Worm (Caenorhabditis elegans) whole organism, L3 larva: Measurements from ENCODE around the gene zig-4.

Experiments used
- R02D3.7 ChIP-seq: fragments of 150-350 bp; optimal IDR thresholded peaks from 2 replicates; lab custom pipeline; 2014; ENCODE audit warnings: missing biosample characterization, missing genetic modification characterization
- ZK546.5 ChIP-seq: sonication (generic microtip); optimal IDR thresholded peaks from 2 replicates; lab custom pipeline; 2017; ENCODE audit warnings: missing biosample characterization, missing genetic modification characterization
- ama-1 ChIP-seq: fragments of 150-350 bp; optimal IDR thresholded peaks from 2 replicates; lab custom pipeline; 2018
- ceh-16 ChIP-seq: sonication (generic microtip); optimal IDR thresholded peaks from 2 replicates; lab custom pipeline; 2017; ENCODE audit warnings: missing biosample characterization, missing genetic modification characterization
- ceh-28 ChIP-seq: fragments of 150-350 bp; optimal IDR thresholded peaks from 2 replicates; lab custom pipeline; 2014; ENCODE audit warnings: missing biosample characterization, missing genetic modification reagents, missing genetic modification characterization
- daf-12 ChIP-seq: fragments of 150-350 bp; optimal IDR thresholded peaks from 2 replicates; lab custom pipeline; 2014; ENCODE audit warnings: missing biosample characterization, missing genetic modification reagents, missing genetic modification characterization
- egl-27 ChIP-seq: sonication (generic microtip); optimal IDR thresholded peaks from 4 replicates; lab custom pipeline; 2017; ENCODE audit warnings: missing biosample characterization, missing genetic modification reagents, missing genetic modification characterization
- elt-2 ChIP-seq: sonication (generic microtip); optimal IDR thresholded peaks from 2 replicates; lab custom pipeline; 2016; ENCODE audit warnings: missing genetic modification reagents, mild to moderate bottlenecking, missing genetic modification characterization, missing compliant biosample characterization
- fkh-10 ChIP-seq: sonication (generic microtip); optimal IDR thresholded peaks from 2 replicates; lab custom pipeline; 2017; ENCODE audit warnings: missing biosample characterization, missing genetic modification reagents, missing genetic modification characterization
- fkh-2 ChIP-seq: fragments of 150-350 bp; optimal IDR thresholded peaks from 2 replicates; lab custom pipeline; 2014; ENCODE audit warnings: missing biosample characterization, missing genetic modification reagents, missing genetic modification characterization
- hmg-11 ChIP-seq: sonication (generic microtip); optimal IDR thresholded peaks from 2 replicates; lab custom pipeline; 2016; ENCODE audit warnings: missing genetic modification characterization, missing compliant biosample characterization
- jun-1 ChIP-seq: fragments of 150-350 bp; optimal IDR thresholded peaks from 2 replicates; lab custom pipeline; 2014; ENCODE audit warnings: missing biosample characterization, missing genetic modification reagents, missing genetic modification characterization
- lin-39 ChIP-seq: fragments of 150-350 bp; optimal IDR thresholded peaks from 2 replicates; lab custom pipeline; 2018; ENCODE audit warnings: missing biosample characterization, missing genetic modification reagents, missing genetic modification characterization
- lsy-12 ChIP-seq: sonication (generic microtip); optimal IDR thresholded peaks from 2 replicates; lab custom pipeline; 2016; ENCODE audit warnings: mild to moderate bottlenecking, missing genetic modification characterization, missing compliant biosample characterization
- mdl-1 ChIP-seq: fragments of 150-350 bp; optimal IDR thresholded peaks from 2 replicates; lab custom pipeline; 2014; ENCODE audit warnings: missing biosample characterization, missing genetic modification characterization
- mml-1 ChIP-seq: fragments of 150-350 bp; sonication (generic microtip); optimal IDR thresholded peaks from 3 replicates; lab custom pipeline; 2014; ENCODE audit warnings: missing biosample characterization, missing genetic modification characterization
- nfya-1 ChIP-seq: sonication (generic microtip); optimal IDR thresholded peaks from 2 replicates; lab custom pipeline; 2017; ENCODE audit warnings: missing genetic modification characterization, mild to moderate bottlenecking, missing compliant biosample characterization, antibody characterized with exemption, moderate library complexity; ENCODE audit not compliant: insufficient read depth
- nhr-11 ChIP-seq: fragments of 150-350 bp; optimal IDR thresholded peaks from 2 replicates; lab custom pipeline; 2014; ENCODE audit warnings: missing biosample characterization, missing genetic modification characterization
- nhr-12 ChIP-seq: fragments of 150-350 bp; optimal IDR thresholded peaks from 2 replicates; lab custom pipeline; 2014; ENCODE audit warnings: missing biosample characterization, missing genetic modification characterization
- nhr-23 ChIP-seq: fragments of 150-350 bp; optimal IDR thresholded peaks from 2 replicates; lab custom pipeline; 2014; ENCODE audit warnings: missing biosample characterization, missing genetic modification reagents, missing genetic modification characterization
- nhr-237 ChIP-seq: fragments of 150-350 bp; optimal IDR thresholded peaks from 2 replicates; lab custom pipeline; 2014; ENCODE audit warnings: missing biosample characterization, missing genetic modification characterization
- nhr-25 ChIP-seq: sonication (generic microtip); optimal IDR thresholded peaks from 2 replicates; lab custom pipeline; 2017; ENCODE audit warnings: missing biosample characterization, missing genetic modification characterization
- nhr-28 ChIP-seq: fragments of 150-350 bp; optimal IDR thresholded peaks from 2 replicates; lab custom pipeline; 2014; ENCODE audit warnings: missing biosample characterization, missing genetic modification characterization
- nhr-43 ChIP-seq: sonication (generic microtip); optimal IDR thresholded peaks from 2 replicates; lab custom pipeline; 2016; ENCODE audit warnings: mild to moderate bottlenecking, missing genetic modification characterization, missing compliant biosample characterization; ENCODE audit not compliant: poor library complexity, severe bottlenecking
- nhr-67 ChIP-seq: fragments of 150-350 bp; optimal IDR thresholded peaks from 2 replicates; lab custom pipeline; 2014; ENCODE audit warnings: missing biosample characterization, missing genetic modification characterization
- nhr-76 ChIP-seq: fragments of 150-350 bp; sonication (generic microtip); optimal IDR thresholded peaks from 5 replicates; lab custom pipeline; 2014; ENCODE audit warnings: missing biosample characterization, missing genetic modification characterization
- pha-4 ChIP-seq: fragments of 150-350 bp; optimal IDR thresholded peaks from 2 replicates; lab custom pipeline; 2014; ENCODE audit warnings: missing biosample characterization, missing genetic modification reagents, missing genetic modification characterization
- pqm-1 ChIP-seq: fragments of 150-350 bp; optimal IDR thresholded peaks from 2 replicates; lab custom pipeline; 2017; ENCODE audit warnings: missing biosample characterization, missing genetic modification characterization, inconsistent platforms
- sea-2 ChIP-seq: fragments of 150-350 bp; sonication (generic microtip); optimal IDR thresholded peaks from 4 replicates; lab custom pipeline; 2014; ENCODE audit warnings: missing biosample characterization, missing genetic modification reagents, missing genetic modification characterization
- skn-1 ChIP-seq: fragments of 150-350 bp; optimal IDR thresholded peaks from 2 replicates; lab custom pipeline; 2014; ENCODE audit warnings: missing biosample characterization, missing genetic modification characterization
- tbx-2 ChIP-seq: sonication (generic microtip); optimal IDR thresholded peaks from 2 replicates; lab custom pipeline; 2016; ENCODE audit warnings: mild to moderate bottlenecking, missing genetic modification characterization, missing compliant biosample characterization
- unc-39 ChIP-seq: sonication (generic microtip); optimal IDR thresholded peaks from 4 replicates; lab custom pipeline; 2017; ENCODE audit warnings: missing biosample characterization, missing genetic modification characterization
- ztf-4 ChIP-seq: fragments of 150-350 bp; optimal IDR thresholded peaks from 2 replicates; lab custom pipeline; 2014; ENCODE audit warnings: missing biosample characterization, missing genetic modification characterization

Gene zig-4

ce11 chrX:7956449-7956848, 31.2 kb downstream of the zig-4 start:
- TF ChIP-seq mml-1 (tag; lab: Kevin White, UChicago) (no peak), lsy-12 (tag; lab: Kevin White, UChicago) (peak; percentile 36), fkh-10 (no peak), ceh-16 (tag; lab: Kevin White, UChicago) (no peak), ztf-4 (tag; lab: Kevin White, UChicago) (no peak), ZK546.5 (tag; lab: Kevin White, UChicago) (no peak), nhr-67 (tag; lab: Kevin White, UChicago) (no peak), unc-39 (tag; lab: Kevin White, UChicago) (no peak), ama-1 (lab: Kevin White, UChicago) (peak; percentile 9), nhr-43 (tag; lab: Kevin White, UChicago) (peak; percentile 31), hmg-11 (tag; lab: Kevin White, UChicago) (no peak), pqm-1 (tag; lab: Kevin White, UChicago) (no peak), tbx-2 (tag; lab: Kevin White, UChicago) (no peak), jun-1 (no peak)
- TF ChIP-seq, all 47 proteins: peak for 3

DNA sequence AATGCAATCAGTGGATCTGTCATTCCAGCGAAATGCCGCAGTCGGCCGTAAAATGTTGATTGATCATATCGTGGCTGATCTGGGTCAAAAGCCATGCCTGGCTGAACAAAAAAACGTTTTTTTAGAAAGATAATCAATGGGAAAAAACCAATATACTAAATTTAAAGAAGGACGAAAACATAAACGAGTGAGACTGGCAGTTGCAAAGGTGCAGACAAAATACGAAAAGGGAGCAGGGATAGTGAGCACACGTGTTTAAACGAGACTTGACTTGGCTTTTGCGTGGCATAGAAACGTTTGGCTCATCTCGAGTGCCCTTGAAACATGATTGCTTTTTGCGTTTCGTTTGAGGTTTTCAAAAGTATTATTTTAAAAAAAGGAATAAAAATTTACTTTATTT, 33.0 kb downstream of the zig-4 start, which contains the start of gene sfxn-2:
Gene sfxn-2 (minus strand): TSS at position 101 of the 400 bp plus-strand sequence.
- TF ChIP-seq pha-4 (tag; lab: Kevin White, UChicago) (no peak), nfya-1 (tag; lab: Kevin White, UChicago) (no peak), sea-2 (no peak), lsy-12 (tag; lab: Kevin White, UChicago) (no peak), fkh-2 (tag; lab: Kevin White, UChicago) (no peak), nhr-43 (tag; lab: Kevin White, UChicago) (no peak), lin-39 (tag; lab: Kevin White, UChicago) (no peak), nhr-28 (tag; lab: Kevin White, UChicago) (no peak), jun-1 (no peak), R02D3.7 (no peak)
- TF ChIP-seq, all 47 proteins: peak for 0

DNA sequence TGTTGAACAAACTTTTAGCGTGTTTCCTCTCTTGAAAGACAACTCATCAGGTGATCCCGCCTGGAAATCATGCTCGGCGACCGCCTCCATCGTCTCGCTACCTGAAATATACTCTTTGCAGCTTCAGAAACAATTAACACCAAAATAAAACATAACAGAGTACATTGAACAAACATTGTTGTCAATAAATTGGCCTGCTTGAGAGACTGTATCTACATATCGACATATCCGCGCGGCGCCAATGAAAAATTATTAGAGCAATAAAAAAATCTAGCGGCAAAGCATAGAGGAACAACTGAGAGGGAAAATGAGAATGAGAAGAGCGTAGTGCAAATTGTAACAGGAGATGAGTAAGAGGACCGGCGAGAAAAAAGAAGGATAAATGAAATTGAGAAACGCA, 36.4 kb downstream of the zig-4 start, which contains the start of gene sem-5:
Gene sem-5 (minus strand): TSS at position 101 of the 400 bp plus-strand sequence.
- TF ChIP-seq nhr-12 (tag; lab: Kevin White, UChicago): no peak
- no peak for TF ChIP-seq nhr-25 (tag; lab: Kevin White, UChicago)
- TF ChIP-seq nhr-23 (tag; lab: Kevin White, UChicago): no peak
- TF ChIP-seq skn-1 (tag; lab: Kevin White, UChicago): no peak
- TF ChIP-seq mml-1 (tag; lab: Kevin White, UChicago): no peak
- no peak for TF ChIP-seq nhr-67 (tag; lab: Kevin White, UChicago)
- TF ChIP-seq, all 47 proteins: peak for 0

- TF ChIP-seq lin-39 (tag; lab: Kevin White, UChicago) (peak; percentile 69), daf-12 (tag; lab: Kevin White, UChicago) (no peak), ceh-28 (tag; lab: Kevin White, UChicago) (peak; percentile 70), pqm-1 (tag; lab: Kevin White, UChicago) (peak; percentile 97), ama-1 (lab: Kevin White, UChicago) (no peak), nhr-23 (tag; lab: Kevin White, UChicago) (peak; percentile 55), nhr-12 (tag; lab: Kevin White, UChicago) (no peak), elt-2 (tag; lab: Kevin White, UChicago) (peak; percentile 99), nfya-1 (tag; lab: Kevin White, UChicago) (peak; percentile 38), R02D3.7 (no peak), skn-1 (tag; lab: Kevin White, UChicago) (peak; percentile 47), pha-4 (tag; lab: Kevin White, UChicago) (peak; percentile 60), egl-27 (no peak), mdl-1 (no peak), nhr-76 (tag; lab: Kevin White, UChicago) (no peak), jun-1 (peak; percentile 63), nhr-25 (tag; lab: Kevin White, UChicago) (peak; percentile 56), ztf-4 (tag; lab: Kevin White, UChicago) (no peak), nhr-237 (tag; lab: Kevin White, UChicago) (no peak), hmg-11 (tag; lab: Kevin White, UChicago) (peak; percentile 51), nhr-11 (tag; lab: Kevin White, UChicago) (no peak)
These were observed 36.8 kb downstream of the zig-4 start for ce11 chrX:7962056-7962485.
